Fruit fly (Drosophila melanogaster) whole organism, pupa: ENCODE results near the gene Tg.

ENCODE experiments used
- CG10348 ChIP-seq: fragments of 200-800 bp; sonication (Bioruptor generic); IDR thresholded peaks from 2 replicates; pipeline ENCODE4 v1.3.6; 2022; ENCODE audit warnings: missing biosample characterization, missing genetic modification characterization
- CG12605 ChIP-seq: fragments of 200-800 bp; sonication (Bioruptor generic); IDR thresholded peaks from 2 replicates; pipeline ENCODE4 v1.3.6; 2022; ENCODE audit warnings: missing biosample characterization, missing genetic modification characterization
- CG13204 ChIP-seq: fragments of 200-800 bp; sonication (Bioruptor generic); optimal IDR thresholded peaks from 2 replicates; lab custom pipeline; 2018; ENCODE audit warnings: missing biosample characterization, mild to moderate bottlenecking, missing genetic modification characterization, moderate library complexity
- CG14655 ChIP-seq: fragments of 200-800 bp; sonication (Bioruptor generic); optimal IDR thresholded peaks from 3 replicates; lab custom pipeline; 2017; ENCODE audit warnings: mild to moderate bottlenecking, missing biosample characterization, missing genetic modification reagents, missing genetic modification characterization
- CG15710 ChIP-seq: fragments of 200-800 bp; sonication (Bioruptor generic); optimal IDR thresholded peaks from 2 replicates; lab custom pipeline; 2018; ENCODE audit warnings: missing biosample characterization, mild to moderate bottlenecking, missing genetic modification characterization, moderate library complexity
- CG17806 ChIP-seq: fragments of 200-800 bp; sonication (Bioruptor generic); optimal IDR thresholded peaks from 2 replicates; lab custom pipeline; 2018; ENCODE audit warnings: missing biosample characterization, mild to moderate bottlenecking, missing genetic modification characterization, moderate library complexity
- CG32121 ChIP-seq: fragments of 200-800 bp; sonication (Bioruptor generic); IDR thresholded peaks from 2 replicates; pipeline ENCODE4 v1.3.6; 2022; ENCODE audit warnings: missing biosample characterization, missing genetic modification characterization
- CG34367 ChIP-seq: fragments of 200-800 bp; sonication (Bioruptor generic); optimal IDR thresholded peaks from 2 replicates; lab custom pipeline; 2018; ENCODE audit warnings: missing biosample characterization, mild to moderate bottlenecking, missing genetic modification characterization
- CG4496 ChIP-seq: fragments of 200-800 bp; sonication (Bioruptor generic); IDR thresholded peaks from 3 replicates; pipeline ENCODE4 v1.3.6; 2022; ENCODE audit warnings: missing biosample characterization, missing genetic modification characterization
- CG8159 ChIP-seq: fragments of 200-800 bp; sonication (Bioruptor generic); optimal IDR thresholded peaks from 3 replicates; lab custom pipeline; 2018; ENCODE audit warnings: missing biosample characterization, mild to moderate bottlenecking, missing genetic modification characterization, moderate library complexity
- CG8301 ChIP-seq: fragments of 200-800 bp; sonication (Bioruptor generic); optimal IDR thresholded peaks from 2 replicates; lab custom pipeline; 2018; ENCODE audit warnings: missing biosample characterization, mild to moderate bottlenecking, missing genetic modification characterization
- CG9948 ChIP-seq: fragments of 200-800 bp; sonication (Bioruptor generic); optimal IDR thresholded peaks from 2 replicates; lab custom pipeline; 2018; ENCODE audit warnings: missing biosample characterization, mild to moderate bottlenecking, missing genetic modification characterization, moderate library complexity
- D1 ChIP-seq: fragments of 200-800 bp; sonication (Bioruptor generic); optimal IDR thresholded peaks from 2 replicates; lab custom pipeline; 2018; ENCODE audit warnings: missing biosample characterization, mild to moderate bottlenecking, missing genetic modification characterization, moderate library complexity
- EcR ChIP-seq: fragments of 200-800 bp; sonication (Bioruptor generic); optimal IDR thresholded peaks from 3 replicates; lab custom pipeline; 2019; ENCODE audit warnings: missing biosample characterization, missing genetic modification characterization, mild to moderate bottlenecking, moderate library complexity, missing genetic modification reagents
- Ets98B ChIP-seq: fragments of 200-800 bp; sonication (Bioruptor generic); IDR thresholded peaks from 2 replicates; pipeline ENCODE4 v1.3.6; 2022; ENCODE audit warnings: missing biosample characterization, missing genetic modification characterization
- Pif1A ChIP-seq: fragments of 200-800 bp; sonication (Bioruptor generic); optimal IDR thresholded peaks from 3 replicates; lab custom pipeline; 2016; ENCODE audit warnings: missing biosample characterization, missing genetic modification characterization
- Pif1B ChIP-seq: fragments of 200-800 bp; sonication (Bioruptor generic); optimal IDR thresholded peaks from 3 replicates; lab custom pipeline; 2016; ENCODE audit warnings: missing biosample characterization, missing genetic modification characterization
- Snoo ChIP-seq: fragments of 200-800 bp; sonication (Bioruptor generic); optimal IDR thresholded peaks from 3 replicates; lab custom pipeline; 2017; ENCODE audit warnings: missing biosample characterization, mild to moderate bottlenecking, missing genetic modification characterization, inconsistent platforms
- fd96Ca ChIP-seq: fragments of 200-800 bp; sonication (Bioruptor generic); IDR thresholded peaks from 3 replicates; pipeline ENCODE4 v1.3.6; 2022; ENCODE audit warnings: missing biosample characterization, missing genetic modification characterization
- gl ChIP-seq: fragments of 200-800 bp; sonication (Bioruptor generic); optimal IDR thresholded peaks from 2 replicates; lab custom pipeline; 2018; ENCODE audit warnings: missing biosample characterization, mild to moderate bottlenecking, missing genetic modification characterization
- rn ChIP-seq: fragments of 200-800 bp; sonication (Bioruptor generic); IDR thresholded peaks from 2 replicates; pipeline ENCODE4 v1.3.6; 2022; ENCODE audit warnings: missing biosample characterization, missing genetic modification characterization

The Tg gene

dm6 chr2L:7998080-7998457, 13.1 kb upstream of the Tg start, which contains the start of gene CG7227:
CG7227 (minus strand) TSS chr2L:7998151.
- TF ChIP-seq Pif1A (GFP tag; lab: Kevin White, UChicago) (no peak), CG14655 (GFP tag; lab: Kevin White, UChicago) (no peak)

- TF ChIP-seq CG8301: no peak
- TF ChIP-seq CG12605: peak; percentile 75
- TF ChIP-seq fd96Ca (GFP tag; lab: Robert Waterston, UW): no peak
- TF ChIP-seq CG10348: no peak
- no peak for TF ChIP-seq CG9948
- TF ChIP-seq CG15710 (tag; lab: Kevin White, UChicago): peak; percentile 11
- no peak for TF ChIP-seq CG8159 (tag; lab: Kevin White, UChicago)
- TF ChIP-seq Ets98B (GFP tag; lab: Robert Waterston, UW): peak; percentile 59; the same call in 1 of the 2 replicates
- peak; percentile 16 for TF ChIP-seq Pif1B (GFP tag; lab: Kevin White, UChicago)
- TF ChIP-seq gl (tag; lab: Kevin White, UChicago): peak; percentile 9
- peak; percentile 0 for TF ChIP-seq CG13204 (GFP tag; lab: Kevin White, UChicago)
- no peak for TF ChIP-seq CG14655 (GFP tag; lab: Kevin White, UChicago)
- TF ChIP-seq CG32121 (GFP tag; lab: Robert Waterston, UW): peak; percentile 42; the same call in 1 of the 2 replicates
- no peak for TF ChIP-seq rn (GFP tag; lab: Robert Waterston, UW)
- TF ChIP-seq CG4496: 0 out of 3 replicates have a peak, but pooled peaks have one; percentile 36
- no peak for TF ChIP-seq CG17806 (tag; lab: Kevin White, UChicago)
- TF ChIP-seq D1: peak; percentile 59
- peak; percentile 4 for TF ChIP-seq Snoo (tag; lab: Kevin White, UChicago)
- TF ChIP-seq Pif1A (GFP tag; lab: Kevin White, UChicago): peak; percentile 48
- peak; percentile 10 for TF ChIP-seq CG34367 (tag; lab: Kevin White, UChicago)
- peak; percentile 36 for TF ChIP-seq EcR (GFP tag; lab: Kevin White, UChicago)
- TF ChIP-seq, all 21 proteins: peak for 13
These were observed 12.6 kb upstream of the Tg start, which contains the start of gene Sirup for dm6 chr2L:7998655-7999054. Sirup (plus strand) TSS chr2L:7998869.

DNA sequence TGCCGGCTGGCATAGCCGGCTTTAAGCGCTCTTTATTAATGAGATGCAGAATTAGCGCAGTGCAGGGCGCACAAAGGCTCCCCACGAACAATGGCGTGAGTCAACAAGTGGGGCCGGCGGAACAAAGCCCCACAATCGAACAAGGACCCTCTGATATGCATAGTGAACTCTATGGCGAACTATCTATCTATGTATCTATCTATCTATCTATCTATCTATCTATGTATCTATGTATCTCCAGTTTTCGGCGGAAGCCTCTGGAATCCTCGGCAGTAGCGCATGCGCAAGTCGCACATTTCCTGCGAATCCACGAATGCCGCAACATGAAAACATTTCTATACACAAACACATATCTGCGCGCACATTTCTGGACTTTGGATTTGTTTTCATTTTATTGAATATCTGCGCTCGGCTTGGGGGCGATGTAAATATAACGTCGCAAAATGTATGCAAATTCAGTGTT, 10.6 kb upstream of the Tg start:
- TF ChIP-seq Snoo (tag; lab: Kevin White, UChicago) (peak; percentile 91), Ets98B (GFP tag; lab: Robert Waterston, UW) (peak; percentile 89), CG10348 (peak; percentile 87), Pif1A (GFP tag; lab: Kevin White, UChicago) (peak; percentile 86), Pif1B (GFP tag; lab: Kevin White, UChicago) (peak; percentile 92), CG17806 (tag; lab: Kevin White, UChicago) (peak; percentile 93), EcR (GFP tag; lab: Kevin White, UChicago) (peak; percentile 70), CG34367 (tag; lab: Kevin White, UChicago) (peak; percentile 80), CG14655 (GFP tag; lab: Kevin White, UChicago) (peak; percentile 98), rn (GFP tag; lab: Robert Waterston, UW) (peak; percentile 78; the same call in 1 of the 2 replicates), CG15710 (tag; lab: Kevin White, UChicago) (peak; percentile 85), CG13204 (GFP tag; lab: Kevin White, UChicago) (peak; percentile 83), gl (tag; lab: Kevin White, UChicago) (peak; percentile 92), CG32121 (GFP tag; lab: Robert Waterston, UW) (peak; percentile 92), CG8159 (tag; lab: Kevin White, UChicago) (peak; percentile 90), CG9948 (peak; percentile 93), CG8301 (peak; percentile 97), CG12605 (peak; percentile 83), D1 (peak; percentile 80), CG4496 (peak; percentile 93), fd96Ca (GFP tag; lab: Robert Waterston, UW) (peak; percentile 95)

DNA sequence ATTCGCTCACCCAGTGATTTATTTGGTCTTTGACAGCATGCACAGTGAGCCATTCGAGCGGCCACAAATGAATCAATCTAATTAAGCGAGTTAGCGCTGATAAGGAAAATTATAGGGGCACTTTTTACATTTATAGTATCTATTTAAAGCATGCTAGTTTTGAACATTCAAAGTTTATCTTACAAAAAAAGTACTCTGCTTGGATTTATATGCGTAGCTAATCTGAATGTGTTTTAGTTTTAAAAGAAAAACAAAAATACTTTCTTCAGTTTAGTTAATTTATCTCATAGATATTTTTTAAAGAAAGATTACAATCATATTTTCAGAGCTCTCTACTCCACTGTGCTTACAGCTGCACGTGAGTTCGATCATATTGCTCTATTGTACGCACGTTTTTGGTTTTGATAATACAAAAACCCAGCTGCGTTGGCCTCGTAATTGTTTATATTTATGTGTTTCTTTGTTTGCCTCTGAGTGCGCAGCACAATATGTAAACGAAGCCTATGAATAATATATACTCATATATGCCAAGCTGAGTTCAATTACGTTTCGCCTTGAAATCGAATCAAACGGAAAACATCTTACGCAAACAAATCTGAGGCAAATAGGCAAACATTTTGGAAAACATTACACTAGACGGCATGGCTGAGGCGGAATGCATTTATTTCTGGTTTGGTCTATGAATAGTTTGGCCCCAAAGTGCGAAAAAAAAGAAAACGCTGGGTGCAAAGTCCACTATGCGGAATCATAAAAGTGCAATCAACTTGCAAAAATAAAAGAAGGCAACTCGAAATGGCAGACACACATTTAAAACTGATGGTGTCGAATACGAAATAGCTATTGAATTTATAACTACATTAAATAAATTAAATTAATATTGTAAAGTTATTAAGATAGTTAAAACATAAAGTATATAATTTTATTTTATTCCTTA, 9.2 kb upstream of the Tg start:
- peak; percentile 56 for TF ChIP-seq gl (tag; lab: Kevin White, UChicago)
- peak; percentile 92 for TF ChIP-seq CG8301
- TF ChIP-seq D1: peak; percentile 75
- peak; percentile 52 for TF ChIP-seq Snoo (tag; lab: Kevin White, UChicago)
- peak; percentile 87 for TF ChIP-seq CG12605
- TF ChIP-seq Pif1B (GFP tag; lab: Kevin White, UChicago): peak; percentile 85
- TF ChIP-seq Ets98B (GFP tag; lab: Robert Waterston, UW): peak; percentile 88
- peak; percentile 92 for TF ChIP-seq Pif1A (GFP tag; lab: Kevin White, UChicago)
- peak; percentile 87 for TF ChIP-seq CG17806 (tag; lab: Kevin White, UChicago)
- TF ChIP-seq CG4496: peak; percentile 84
- peak; percentile 87 for TF ChIP-seq fd96Ca (GFP tag; lab: Robert Waterston, UW)
- TF ChIP-seq CG32121 (GFP tag; lab: Robert Waterston, UW): peak; percentile 90
- peak; percentile 91 for TF ChIP-seq CG9948
- peak; percentile 80 for TF ChIP-seq CG34367 (tag; lab: Kevin White, UChicago)
- peak; percentile 46 for TF ChIP-seq CG13204 (GFP tag; lab: Kevin White, UChicago)
- peak; percentile 65; the same call in 1 of the 2 replicates for TF ChIP-seq CG10348
- peak; percentile 79 for TF ChIP-seq EcR (GFP tag; lab: Kevin White, UChicago)
- peak; percentile 77; the same call in 1 of the 2 replicates for TF ChIP-seq rn (GFP tag; lab: Robert Waterston, UW)
- peak; percentile 89 for TF ChIP-seq CG8159 (tag; lab: Kevin White, UChicago)
- TF ChIP-seq CG15710 (tag; lab: Kevin White, UChicago): peak; percentile 83
- peak; percentile 96 for TF ChIP-seq CG14655 (GFP tag; lab: Kevin White, UChicago)
